Worm (Caenorhabditis elegans): ENCODE measurements around the gene Y7A5A.3.

The Y7A5A.3 gene

DNA sequence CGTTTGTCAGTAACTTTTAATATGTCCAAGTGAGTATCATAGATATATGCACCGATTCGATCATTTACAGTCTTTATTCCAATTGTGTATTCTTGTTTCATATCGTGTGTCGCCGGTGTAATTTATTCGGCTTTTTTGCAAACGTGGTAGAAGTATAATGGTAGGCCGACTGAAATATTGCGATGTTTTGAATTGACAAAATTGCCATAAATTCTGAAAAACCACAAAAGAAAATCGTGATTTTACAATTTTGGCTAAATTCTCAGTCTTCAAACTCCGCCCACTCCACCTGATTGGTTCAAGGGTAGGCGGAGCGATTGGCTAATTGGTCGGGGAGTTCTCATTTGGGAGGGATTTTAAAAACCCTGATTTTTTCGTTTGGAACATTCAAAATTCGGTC, at the start of gene Y7A5A.3:
TSS of gene Y7A5A.3 (minus strand) at position 101 of the 400 bp plus-strand sequence.
- no peak for TF ChIP-seq blmp-1 (tag; optimal IDR thresholded peaks at IDR 0.05)
- TF ChIP-seq ceh-83 (GFP tag; optimal IDR thresholded peaks at IDR 0.05), result no peak

ce11 chrX:15831537-15831936, 47.1 kb upstream of the Y7A5A.3 start:
- peak; percentile 93 for TF ChIP-seq zip-8 (tag; optimal IDR thresholded peaks at IDR 0.05)
- TF ChIP-seq elt-1 (tag; optimal IDR thresholded peaks at IDR 0.05; ENCODE audit: borderline replicate concordance, insufficient read depth), result no peak
- TF ChIP-seq elt-3 (tag; optimal IDR thresholded peaks at IDR 0.05), result no peak
- no peak for TF ChIP-seq mab-5 (tag; optimal IDR thresholded peaks at IDR 0.05)
- TF ChIP-seq mls-2 (tag; optimal IDR thresholded peaks at IDR 0.05), result no peak

ce11 chrX:15828059-15828458, 43.6 kb upstream of the Y7A5A.3 start, which contains the start of gene Y7A5A.20:
TSS of gene Y7A5A.20 (plus strand) at chrX:15828359.
- TF ChIP-seq ztf-11 (tag; optimal IDR thresholded peaks at IDR 0.05), result no peak
- no peak for TF ChIP-seq mls-2 (tag; optimal IDR thresholded peaks at IDR 0.05)
- no peak for TF ChIP-seq mab-5 (tag; optimal IDR thresholded peaks at IDR 0.05)
- no peak for TF ChIP-seq unc-39 (tag; optimal IDR thresholded peaks at IDR 0.05)
- TF ChIP-seq elt-1 (tag; optimal IDR thresholded peaks at IDR 0.05; ENCODE audit: borderline replicate concordance, insufficient read depth), result no peak
- TF ChIP-seq hlh-1 (tag; optimal IDR thresholded peaks at IDR 0.05), result no peak
- TF ChIP-seq nhr-28 (tag; optimal IDR thresholded peaks at IDR 0.05), result no peak
- no peak for TF ChIP-seq bed-3 (GFP tag; optimal IDR thresholded peaks at IDR 0.05)
- TF ChIP-seq sptf-1 (tag; optimal IDR thresholded peaks at IDR 0.05), result no peak
- TF ChIP-seq ceh-39 (tag; optimal IDR thresholded peaks at IDR 0.05), result no peak
- no peak for TF ChIP-seq ceh-43 (GFP tag; optimal IDR thresholded peaks at IDR 0.05)
- TF ChIP-seq sem-2 (GFP tag; optimal IDR thresholded peaks at IDR 0.05), result no peak
- TF ChIP-seq mep-1 (tag; optimal IDR thresholded peaks at IDR 0.05), result no peak

ce11 chrX:15826866-15827265, 42.4 kb upstream of the Y7A5A.3 start, which contains the start of gene Y7A5A.9:
TSS of gene Y7A5A.9 (plus strand) at chrX:15827166.
- TF ChIP-seq flh-1 (GFP tag; optimal IDR thresholded peaks at IDR 0.05), result no peak
- TF ChIP-seq lin-13 (tag; optimal IDR thresholded peaks at IDR 0.05), result no peak
- TF ChIP-seq blmp-1 (tag; optimal IDR thresholded peaks at IDR 0.05), result no peak
- no peak for TF ChIP-seq bed-3 (GFP tag; optimal IDR thresholded peaks at IDR 0.05)
- no peak for TF ChIP-seq mab-5 (tag; optimal IDR thresholded peaks at IDR 0.05)
- TF ChIP-seq elt-3 (tag; optimal IDR thresholded peaks at IDR 0.05), result no peak
- no peak for TF ChIP-seq M03D4.4 (tag; optimal IDR thresholded peaks at IDR 0.05)
- no peak for TF ChIP-seq ham-2 (GFP tag; optimal IDR thresholded peaks at IDR 0.05)
- no peak for TF ChIP-seq nhr-237 (tag; optimal IDR thresholded peaks at IDR 0.05)
- TF ChIP-seq nhr-28 (tag; optimal IDR thresholded peaks at IDR 0.05), result no peak
- no peak for TF ChIP-seq nhr-12 (tag; optimal IDR thresholded peaks at IDR 0.05)
- TF ChIP-seq mls-2 (tag; optimal IDR thresholded peaks at IDR 0.05), result no peak
- no peak for TF ChIP-seq ceh-83 (GFP tag; optimal IDR thresholded peaks at IDR 0.05)

DNA sequence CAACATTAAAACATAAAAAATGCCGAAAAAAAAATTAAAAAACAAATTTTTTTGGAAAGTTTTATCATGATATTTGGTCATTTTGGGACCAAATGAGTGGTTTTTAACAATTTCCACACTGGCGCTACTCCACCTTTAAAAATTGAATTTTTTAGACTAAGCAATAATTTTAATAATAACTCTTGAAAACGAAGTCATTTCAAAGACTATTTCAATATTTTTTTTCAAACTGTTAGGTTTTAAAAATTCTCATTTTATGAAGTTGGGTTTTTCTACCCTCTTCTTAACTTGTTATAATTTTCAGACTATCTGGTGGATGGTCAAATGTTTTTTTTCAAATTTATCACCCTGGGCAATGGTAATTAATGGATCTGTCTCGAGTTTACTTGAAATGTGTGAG, 37.7 kb upstream of the Y7A5A.3 start, which contains the start of gene Y7A5A.8:
TSS of gene Y7A5A.8 (plus strand) at position 301 of the 400 bp plus-strand sequence.
- TF ChIP-seq flh-1 (GFP tag; optimal IDR thresholded peaks at IDR 0.05) (no peak), blmp-1 (tag; optimal IDR thresholded peaks at IDR 0.05) (no peak), elt-1 (tag; optimal IDR thresholded peaks at IDR 0.05; ENCODE audit: borderline replicate concordance, insufficient read depth) (no peak), sptf-1 (tag; optimal IDR thresholded peaks at IDR 0.05) (no peak), sem-2 (GFP tag; optimal IDR thresholded peaks at IDR 0.05) (no peak), elt-3 (tag; optimal IDR thresholded peaks at IDR 0.05) (no peak), ceh-43 (GFP tag; optimal IDR thresholded peaks at IDR 0.05) (no peak), nhr-2 (tag; optimal IDR thresholded peaks at IDR 0.05) (no peak), unc-39 (tag; optimal IDR thresholded peaks at IDR 0.05) (no peak), lin-32 (GFP tag; optimal IDR thresholded peaks at IDR 0.05) (no peak), bed-3 (GFP tag; optimal IDR thresholded peaks at IDR 0.05) (no peak), ceh-83 (GFP tag; optimal IDR thresholded peaks at IDR 0.05) (no peak), drap-1 (GFP tag; optimal IDR thresholded peaks at IDR 0.05) (no peak), nhr-237 (tag; optimal IDR thresholded peaks at IDR 0.05) (no peak), lin-13 (tag; optimal IDR thresholded peaks at IDR 0.05) (no peak), snpc-4 (tag; optimal IDR thresholded peaks at IDR 0.05) (no peak), M03D4.4 (tag; optimal IDR thresholded peaks at IDR 0.05) (no peak)

DNA sequence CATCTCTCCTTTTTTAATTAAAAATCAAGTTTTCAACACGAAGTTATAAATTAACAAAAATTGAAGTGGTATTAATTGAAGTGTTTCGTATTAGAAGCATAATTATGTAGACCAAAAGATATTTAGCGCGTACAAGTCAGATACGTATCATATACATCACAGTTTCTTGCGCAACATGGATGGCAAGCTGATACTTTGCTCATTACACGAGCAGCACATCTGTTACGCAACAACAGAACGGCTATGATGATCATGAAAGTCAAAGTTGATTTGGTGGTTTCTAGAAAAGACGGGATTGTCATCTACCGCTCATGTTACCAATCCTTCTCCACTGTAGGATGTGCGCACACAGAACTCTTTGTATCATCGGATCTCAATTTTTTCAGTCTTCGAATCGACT, 30.1 kb upstream of the Y7A5A.3 start:
- peak; percentile 91 for TF ChIP-seq zip-8 (tag; optimal IDR thresholded peaks at IDR 0.05)
- TF ChIP-seq flh-1 (GFP tag; optimal IDR thresholded peaks at IDR 0.05), result no peak
